Worm (Caenorhabditis elegans): ENCODE measurements around the gene C25E10.5.

- TF ChIP-seq pha-4 (tag; optimal IDR thresholded peaks at IDR 0.05) (no peak), ama-1 (optimal IDR thresholded peaks at IDR 0.05) (no peak), syd-9 (tag; optimal IDR thresholded peaks at IDR 0.05) (no peak), unc-42 (tag; optimal IDR thresholded peaks at IDR 0.05) (no peak), fkh-10 (GFP tag; optimal IDR thresholded peaks at IDR 0.05) (no peak), pag-3 (tag; optimal IDR thresholded peaks at IDR 0.05; ENCODE audit: borderline replicate concordance) (no peak), ceh-30 (tag; optimal IDR thresholded peaks at IDR 0.05) (no peak), pax-1 (tag; optimal IDR thresholded peaks at IDR 0.05) (no peak), tbx-7 (tag; optimal IDR thresholded peaks at IDR 0.05) (no peak), unc-86 (tag; optimal IDR thresholded peaks at IDR 0.05) (no peak)
These were observed 32.0 kb downstream of the C25E10.5 start, which contains the start of gene C25E10.12 for ce11 chrV:9062341-9062740.
